Worm (Caenorhabditis elegans) whole organism, young adult: ENCODE results near the gene ZK899.3.

Experiments used
- B0035.1 ChIP-seq: sonication (generic microtip); optimal IDR thresholded peaks from 2 replicates; lab custom pipeline; 2016; ENCODE audit warnings: missing genetic modification characterization, mild to moderate bottlenecking, missing compliant biosample characterization, missing genotype, missing genetic modification reagents
- F37B4.10 ChIP-seq: fragments of 200-800 bp; sonication (Bioruptor generic); IDR thresholded peaks from 2 replicates; pipeline ENCODE4 v1.3.6; 2022; ENCODE audit warnings: missing genetic modification characterization, missing compliant biosample characterization
- ama-1 ChIP-seq, 3 experiments: fragments of 150-350 bp in 1 of 3; sonication (generic microtip) in 2 of 3; optimal IDR thresholded peaks; 2 replicates each; lab custom pipeline; 2014 to 2018; ENCODE audit warnings: missing biosample characterization in 2 of 3, missing genetic modification characterization in 2 of 3, missing genetic modification reagents in 2 of 3
- aptf-2 ChIP-seq: fragments of 200-800 bp; sonication (Bioruptor generic); conservative IDR thresholded peaks from 2 replicates; pipeline ENCODE4 v1.3.6; 2022; ENCODE audit warnings: missing genetic modification reagents, missing genetic modification characterization, missing compliant biosample characterization
- dpl-1 ChIP-seq: fragments of 150-350 bp; optimal IDR thresholded peaks from 2 replicates; lab custom pipeline; 2014; ENCODE audit warnings: missing biosample characterization, missing genetic modification reagents, missing genetic modification characterization
- efl-1 ChIP-seq: fragments of 150-350 bp; optimal IDR thresholded peaks from 2 replicates; lab custom pipeline; 2014; ENCODE audit warnings: missing biosample characterization, missing genetic modification reagents, missing genetic modification characterization
- nfya-1 ChIP-seq: sonication (generic microtip); optimal IDR thresholded peaks from 2 replicates; lab custom pipeline; 2017; ENCODE audit warnings: antibody characterized with exemption, missing compliant biosample characterization, missing genetic modification characterization, borderline replicate concordance; ENCODE audit not compliant: insufficient read depth
- nfyb-1 ChIP-seq: fragments of 200-800 bp; sonication (Bioruptor generic); IDR thresholded peaks from 2 replicates; pipeline ENCODE4 v1.3.6; 2022; ENCODE audit warnings: missing genetic modification reagents, missing genetic modification characterization, missing compliant biosample characterization
- snpc-4 ChIP-seq, 5 experiments: fragments of 150-350 bp in 1 of 5; sonication (generic microtip) in 4 of 5; optimal IDR thresholded peaks; 2 replicates each; lab custom pipeline; 2014 to 2018; ENCODE audit warnings: missing genetic modification characterization in 5 of 5, missing biosample characterization in 3 of 5, antibody characterized with exemption in 2 of 5, mild to moderate bottlenecking in 2 of 5, missing compliant biosample characterization in 2 of 5, missing genotype in 2 of 5, moderate library complexity in 2 of 5, missing genetic modification reagents in 1 of 5
- somi-1 ChIP-seq: fragments of 200-800 bp; sonication (Bioruptor generic); optimal IDR thresholded peaks from 2 replicates; lab custom pipeline; 2018; ENCODE audit warnings: mild to moderate bottlenecking, missing genetic modification characterization, missing compliant biosample characterization
- tlf-1 ChIP-seq: fragments of 200-800 bp; sonication (Bioruptor generic); optimal IDR thresholded peaks from 2 replicates; lab custom pipeline; 2018; ENCODE audit warnings: mild to moderate bottlenecking, missing genetic modification characterization, missing compliant biosample characterization
- ztf-6 ChIP-seq: fragments of 200-800 bp; sonication (Bioruptor generic); IDR thresholded peaks from 2 replicates; pipeline ENCODE4 v1.3.6; 2022; ENCODE audit warnings: missing genetic modification reagents, missing genetic modification characterization, missing compliant biosample characterization

DNA sequence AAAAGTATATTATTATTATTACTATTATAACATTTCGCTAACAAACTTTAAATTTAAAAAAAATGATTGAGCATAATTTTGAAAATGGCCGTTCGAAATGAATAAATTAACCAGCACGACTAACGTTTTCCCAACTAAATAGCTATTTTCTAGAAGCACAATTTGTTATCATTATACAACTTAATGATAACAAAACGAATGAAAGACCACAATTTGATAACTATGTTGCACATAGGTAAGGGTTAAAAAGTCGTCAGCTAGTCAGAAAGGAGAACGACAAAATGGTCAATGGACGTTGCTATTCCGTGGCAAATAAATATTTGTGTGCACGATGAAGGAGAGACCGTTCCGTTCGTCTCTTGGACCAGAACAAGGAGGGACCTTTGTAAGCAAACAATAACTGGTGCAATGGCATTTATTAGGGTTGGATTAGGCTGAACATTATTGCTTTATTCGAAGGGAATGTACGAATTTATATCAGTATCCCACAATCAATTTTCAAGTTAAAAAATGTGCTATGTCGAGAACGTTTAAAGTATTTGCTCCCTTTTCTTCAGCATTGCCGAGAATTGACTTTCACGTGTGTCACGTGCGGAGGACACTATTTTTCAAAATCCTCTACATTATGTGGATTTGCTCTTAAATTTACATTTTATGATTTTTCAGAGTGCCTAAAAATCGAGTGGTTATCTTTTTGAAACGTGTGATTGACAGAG is at the start of gene ZK899.3:
- no peak for TF ChIP-seq snpc-4 (GFP tag; optimal IDR thresholded peaks at IDR 0.05; lab: Kevin White, UChicago)
- TF ChIP-seq snpc-4 (tag; optimal IDR thresholded peaks at IDR 0.05; lab: Kevin White, UChicago) = no peak
- no peak for TF ChIP-seq nfya-1 (tag; lab: Kevin White, UChicago)
- TF ChIP-seq nfyb-1 (GFP tag; lab: Robert Waterston, UW) = no peak
- TF ChIP-seq efl-1 = no peak
- TF ChIP-seq B0035.1 (tag; lab: Kevin White, UChicago) = no peak
- TF ChIP-seq F37B4.10 (GFP tag; lab: Robert Waterston, UW) = no peak
- TF ChIP-seq tlf-1 (GFP tag; lab: Kevin White, UChicago) = no peak
- no peak for TF ChIP-seq dpl-1 (GFP tag; lab: Kevin White, UChicago)
- no peak for TF ChIP-seq ama-1 (optimal IDR thresholded peaks at IDR 0.05; lab: Kevin White, UChicago)
- no peak for TF ChIP-seq ama-1 (GFP tag; optimal IDR thresholded peaks at IDR 0.05; lab: Kevin White, UChicago)
- no peak for TF ChIP-seq aptf-2
- no peak for TF ChIP-seq somi-1 (GFP tag; lab: Kevin White, UChicago)
- no peak for TF ChIP-seq ztf-6
